Worm (Caenorhabditis elegans) whole organism, young adult: ENCODE data around the gene ZK697.14.

ENCODE experiments used
- F23B12.7 ChIP-seq: sonication (generic microtip); optimal IDR thresholded peaks from 2 replicates; lab custom pipeline; 2017; ENCODE audit warnings: missing genetic modification characterization, mild to moderate bottlenecking, missing compliant biosample characterization, antibody characterized with exemption, moderate library complexity; ENCODE audit not compliant: insufficient read depth
- Y95B8A.8 ChIP-seq: fragments of 200-800 bp; sonication (Bioruptor generic); IDR thresholded peaks from 2 replicates; pipeline ENCODE4 v1.3.6; 2022; ENCODE audit warnings: missing genetic modification reagents, missing genetic modification characterization, missing compliant biosample characterization
- ceh-27 ChIP-seq: fragments of 200-800 bp; sonication (Bioruptor generic); optimal IDR thresholded peaks from 2 replicates; lab custom pipeline; 2018; ENCODE audit warnings: mild to moderate bottlenecking, missing genetic modification characterization, moderate library complexity, missing compliant biosample characterization
- chd-7 ChIP-seq: sonication (generic microtip); optimal IDR thresholded peaks from 2 replicates; lab custom pipeline; 2016; ENCODE audit warnings: mild to moderate bottlenecking, missing genetic modification characterization, moderate library complexity, missing compliant biosample characterization
- ekl-4 ChIP-seq: fragments of 200-800 bp; sonication (Bioruptor generic); IDR thresholded peaks from 2 replicates; pipeline ENCODE4 v1.3.6; 2022; ENCODE audit warnings: missing genetic modification reagents, missing genetic modification characterization, missing compliant biosample characterization
- lin-35 ChIP-seq, 3 experiments: fragments of 150-350 bp in 2 of 3; sonication (generic microtip) in 1 of 3; optimal IDR thresholded peaks; 2 replicates each; lab custom pipeline; 2014 to 2018; ENCODE audit warnings: missing biosample characterization in 3 of 3, missing genetic modification characterization in 3 of 3, missing genetic modification reagents in 3 of 3
- repo-1 ChIP-seq: sonication (generic microtip); optimal IDR thresholded peaks from 2 replicates; lab custom pipeline; 2017; ENCODE audit warnings: mild to moderate bottlenecking, missing genetic modification characterization, missing compliant biosample characterization
- rpc-1 ChIP-seq, 2 experiments: fragments of 150-350 bp in 1 of 2; sonication (generic microtip) in 1 of 2; optimal IDR thresholded peaks; 2 replicates each; lab custom pipeline; 2014 to 2018; ENCODE audit warnings: missing biosample characterization in 1 of 2, missing genetic modification characterization in 1 of 2, missing genetic modification reagents in 1 of 2, missing genotype in 1 of 2

The ZK697.14 gene

DNA sequence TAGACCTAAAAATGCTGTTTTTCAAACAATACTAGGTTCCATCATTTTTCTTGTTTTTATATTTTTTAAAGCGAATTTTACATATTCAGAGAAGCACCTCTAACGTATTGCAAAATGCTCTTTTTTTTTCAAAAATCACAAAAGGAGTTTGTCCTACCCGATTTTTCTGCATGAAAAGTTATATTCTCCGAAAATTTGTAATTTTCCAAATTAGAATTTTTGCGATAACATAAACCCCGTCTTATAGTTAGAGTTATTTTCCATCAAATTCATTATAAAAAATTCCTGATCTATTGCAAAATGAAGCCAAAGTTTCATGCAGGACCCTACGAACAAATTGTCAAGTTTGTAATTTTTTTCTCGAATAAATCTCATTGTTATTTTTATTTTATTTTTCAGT lies 47.0 kb downstream of the ZK697.14 start, which contains the start of gene srw-99:
TSS of gene srw-99 (plus strand) at position 301 of the 400 bp plus-strand sequence.
- TF ChIP-seq chd-7 (tag; lab: Kevin White, UChicago) (no peak), Y95B8A.8 (GFP tag; lab: Robert Waterston, UW) (no peak), rpc-1 (optimal IDR thresholded peaks at IDR 0.05; lab: Kevin White, UChicago) (no peak), rpc-1 (tag; optimal IDR thresholded peaks at IDR 0.05; lab: Kevin White, UChicago) (no peak), F23B12.7 (no peak), repo-1 (tag; lab: Kevin White, UChicago) (no peak), lin-35 (GFP tag; optimal IDR thresholded peaks at IDR 0.05; lab: Kevin White, UChicago) (no peak), ekl-4 (GFP tag; lab: Robert Waterston, UW) (no peak), ceh-27 (no peak)
